Worm (Caenorhabditis elegans): ENCODE results near the gene C07E3.3.

DNA sequence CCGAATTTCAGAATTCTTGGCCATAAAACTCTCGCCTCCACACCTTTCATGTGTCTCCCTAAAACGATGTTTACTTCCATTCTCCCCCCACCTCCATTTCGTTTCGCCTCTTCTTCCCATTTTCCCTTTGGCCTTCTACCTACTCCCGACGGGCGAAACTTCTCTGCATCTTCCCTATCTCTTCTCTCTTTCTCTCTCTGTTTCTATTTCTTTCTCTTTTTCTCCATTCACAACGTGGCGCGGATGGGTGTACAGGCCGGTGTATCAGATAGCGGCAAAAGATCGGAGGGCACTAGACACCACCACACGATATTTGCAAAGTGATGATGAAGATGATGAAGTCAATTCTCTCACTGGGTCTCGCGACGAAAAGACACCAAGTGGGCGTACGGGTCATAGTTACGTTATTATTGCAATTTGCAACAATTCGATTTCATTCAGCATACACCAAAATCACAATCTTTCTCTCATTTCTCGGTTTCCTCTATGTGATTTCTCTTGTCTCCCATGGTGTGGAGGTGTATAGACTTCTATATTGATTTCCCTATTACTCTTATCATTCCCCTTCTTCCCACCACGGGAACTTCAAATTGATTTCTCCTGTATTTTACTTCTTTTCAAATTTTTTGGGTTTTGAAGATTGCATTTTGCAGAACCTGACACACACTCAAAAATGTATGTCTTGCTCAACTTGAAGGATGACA, 27.5 kb upstream of the C07E3.3 start, which contains the start of gene ztf-27:
- no peak for TF ChIP-seq cebp-2 (GFP tag; IDR thresholded peaks at IDR 0.05)
- no peak for TF ChIP-seq F57C9.4 (tag; optimal IDR thresholded peaks at IDR 0.05)
- no peak for TF ChIP-seq ceh-79 (tag; optimal IDR thresholded peaks at IDR 0.05)
- no peak for TF ChIP-seq F37B4.10 (GFP tag; IDR thresholded peaks at IDR 0.05)
- no peak for TF ChIP-seq ztf-26 (tag; optimal IDR thresholded peaks at IDR 0.05)
- no peak for TF ChIP-seq tlf-1 (GFP tag; optimal IDR thresholded peaks at IDR 0.05)
- no peak for TF ChIP-seq unc-62 (GFP tag; optimal IDR thresholded peaks at IDR 0.05)

All from whole organism, young adult.